Fruit fly (Drosophila melanogaster) whole organism, embryonic: Measurements from ENCODE around the gene Rcd5.

ENCODE experiments used
- CG10267 ChIP-seq: fragments of 200-800 bp; sonication (Bioruptor generic); optimal IDR thresholded peaks from 2 replicates; lab custom pipeline; 2018; ENCODE audit warnings: missing biosample characterization, mild to moderate bottlenecking, missing genetic modification characterization, moderate library complexity
- CG11093 ChIP-seq: fragments of 200-800 bp; sonication (Bioruptor generic); IDR thresholded peaks from 3 replicates; pipeline ENCODE4 v1.3.6; 2022; ENCODE audit warnings: missing biosample characterization, missing genetic modification characterization
- CG11504 ChIP-seq: fragments of 200-800 bp; sonication (Bioruptor generic); optimal IDR thresholded peaks from 3 replicates; lab custom pipeline; 2019; ENCODE audit warnings: missing biosample characterization, mild to moderate bottlenecking, missing genetic modification characterization, moderate library complexity
- CG13287 ChIP-seq: fragments of 200-800 bp; sonication (Bioruptor generic); IDR thresholded peaks from 2 replicates; pipeline ENCODE4 v1.3.6; 2022; ENCODE audit warnings: missing biosample characterization, missing genetic modification characterization; ENCODE audit not compliant: partially characterized antibody
- CG14014 ChIP-seq: fragments of 200-800 bp; sonication (Bioruptor generic); IDR thresholded peaks from 2 replicates; pipeline ENCODE4 v1.3.6; 2022; ENCODE audit warnings: missing biosample characterization, missing genetic modification characterization
- CG14050 ChIP-seq: fragments of 200-800 bp; sonication (Bioruptor generic); IDR thresholded peaks from 3 replicates; pipeline ENCODE4 v1.3.6; 2022; ENCODE audit warnings: missing biosample characterization, missing genetic modification characterization
- CG14441 ChIP-seq: fragments of 200-800 bp; sonication (Bioruptor generic); IDR thresholded peaks from 2 replicates; pipeline ENCODE4 v1.3.6; 2022; ENCODE audit warnings: missing biosample characterization, missing genetic modification characterization
- CG14860 ChIP-seq: fragments of 200-800 bp; sonication (Bioruptor generic); IDR thresholded peaks from 3 replicates; pipeline ENCODE4 v1.3.6; 2022; ENCODE audit warnings: missing biosample characterization, missing genetic modification characterization; ENCODE audit not compliant: partially characterized antibody
- CG17359 ChIP-seq: fragments of 200-800 bp; sonication (Bioruptor generic); optimal IDR thresholded peaks from 3 replicates; lab custom pipeline; 2018; ENCODE audit warnings: missing biosample characterization, mild to moderate bottlenecking, missing genetic modification characterization, moderate library complexity
- CG2120 ChIP-seq: fragments of 200-800 bp; sonication (Bioruptor generic); optimal IDR thresholded peaks from 3 replicates; lab custom pipeline; 2016; ENCODE audit warnings: missing biosample characterization, missing genetic modification characterization
- CG2712 ChIP-seq: fragments of 200-800 bp; optimal IDR thresholded peaks from 3 replicates; lab custom pipeline; 2019; ENCODE audit warnings: missing biosample characterization, mild to moderate bottlenecking, missing genetic modification characterization, moderate library complexity
- CG34224 ChIP-seq: fragments of 200-800 bp; sonication (Bioruptor generic); IDR thresholded peaks from 3 replicates; pipeline ENCODE4 v1.3.6; 2022; ENCODE audit warnings: missing biosample characterization, missing genetic modification characterization; ENCODE audit not compliant: partially characterized antibody
- CG4404 ChIP-seq: fragments of 200-800 bp; sonication (Bioruptor generic); IDR thresholded peaks from 2 replicates; pipeline ENCODE4 v1.3.6; 2022; ENCODE audit warnings: missing biosample characterization, missing genetic modification characterization
- CG7839 ChIP-seq: fragments of 200-800 bp; sonication (Bioruptor generic); optimal IDR thresholded peaks from 3 replicates; lab custom pipeline; 2018; ENCODE audit warnings: missing biosample characterization, mild to moderate bottlenecking, missing genetic modification characterization, moderate library complexity
- CG7963 ChIP-seq: fragments of 200-800 bp; sonication (Bioruptor generic); IDR thresholded peaks from 3 replicates; pipeline ENCODE4 v1.3.6; 2022; ENCODE audit warnings: missing biosample characterization, missing genetic modification characterization; ENCODE audit not compliant: partially characterized antibody
- CG9437 ChIP-seq: fragments of 200-800 bp; sonication (Bioruptor generic); optimal IDR thresholded peaks from 2 replicates; lab custom pipeline; 2018; ENCODE audit warnings: missing biosample characterization, mild to moderate bottlenecking, missing genetic modification characterization
- CG9609 ChIP-seq: fragments of 200-800 bp; sonication (Bioruptor generic); optimal IDR thresholded peaks from 3 replicates; lab custom pipeline; 2016; ENCODE audit warnings: missing biosample characterization, missing genetic modification characterization
- CoRest ChIP-seq: fragments of 200-800 bp; sonication (Bioruptor generic); optimal IDR thresholded peaks from 3 replicates; lab custom pipeline; 2018; ENCODE audit warnings: missing biosample characterization, mild to moderate bottlenecking, missing genetic modification characterization, moderate library complexity
- Dbx ChIP-seq: fragments of 200-800 bp; sonication (Bioruptor generic); IDR thresholded peaks from 3 replicates; pipeline ENCODE4 v1.3.6; 2022; ENCODE audit warnings: missing biosample characterization, missing genetic modification characterization
- E2f2 ChIP-seq: fragments of 200-800 bp; sonication (Bioruptor generic); IDR thresholded peaks from 2 replicates; pipeline ENCODE4 v1.3.6; 2022; ENCODE audit warnings: missing biosample characterization, missing genetic modification characterization
- Elba2 ChIP-seq: fragments of 200-800 bp; sonication (Bioruptor generic); optimal IDR thresholded peaks from 3 replicates; lab custom pipeline; 2016; ENCODE audit warnings: missing biosample characterization, missing genetic modification characterization
- Fer3 ChIP-seq: fragments of 200-800 bp; sonication (Bioruptor generic); optimal IDR thresholded peaks from 2 replicates; lab custom pipeline; 2018; ENCODE audit warnings: missing biosample characterization, mild to moderate bottlenecking, missing genetic modification characterization, moderate library complexity
- HHEX ChIP-seq: fragments of 200-800 bp; sonication (Bioruptor generic); optimal IDR thresholded peaks from 3 replicates; lab custom pipeline; 2017; ENCODE audit warnings: missing biosample characterization, mild to moderate bottlenecking, missing genetic modification characterization, missing genetic modification reagents
- Max ChIP-seq: fragments of 200-800 bp; sonication (Bioruptor generic); optimal IDR thresholded peaks from 2 replicates; lab custom pipeline; 2016; ENCODE audit warnings: missing biosample characterization, mild to moderate bottlenecking, missing genetic modification characterization
- Oaz ChIP-seq: fragments of 200-800 bp; sonication (Bioruptor generic); IDR thresholded peaks from 2 replicates; pipeline ENCODE4 v1.3.6; 2022; ENCODE audit warnings: missing biosample characterization, missing genetic modification characterization
- btn ChIP-seq: fragments of 200-800 bp; sonication (Bioruptor generic); optimal IDR thresholded peaks from 2 replicates; lab custom pipeline; 2016; ENCODE audit warnings: missing biosample characterization, missing genetic modification characterization
- chinmo ChIP-seq: fragments of 200-800 bp; sonication (Bioruptor generic); IDR thresholded peaks from 4 replicates; pipeline ENCODE4 v1.3.6; 2022; ENCODE audit warnings: missing biosample characterization, missing genetic modification characterization; ENCODE audit not compliant: partially characterized antibody
- dati ChIP-seq: fragments of 200-800 bp; sonication (Bioruptor generic); IDR thresholded peaks from 2 replicates; pipeline ENCODE4 v1.3.6; 2022; ENCODE audit warnings: missing biosample characterization, missing genetic modification characterization
- dimm ChIP-seq: fragments of 200-800 bp; sonication (Bioruptor generic); IDR thresholded peaks from 2 replicates; pipeline ENCODE4 v1.3.6; 2022; ENCODE audit warnings: missing biosample characterization, missing genetic modification characterization
- emc ChIP-seq: fragments of 200-800 bp; sonication (Bioruptor generic); optimal IDR thresholded peaks from 2 replicates; lab custom pipeline; 2016; ENCODE audit warnings: missing biosample characterization, missing genetic modification characterization
- gcm ChIP-seq: fragments of 200-800 bp; sonication (Bioruptor generic); optimal IDR thresholded peaks from 2 replicates; lab custom pipeline; 2019; ENCODE audit warnings: missing biosample characterization, mild to moderate bottlenecking, missing genetic modification characterization, moderate library complexity
- gcm2 ChIP-seq: fragments of 200-800 bp; sonication (Bioruptor generic); optimal IDR thresholded peaks from 2 replicates; lab custom pipeline; 2016; ENCODE audit warnings: missing biosample characterization, missing genetic modification characterization
- grau ChIP-seq: fragments of 200-800 bp; optimal IDR thresholded peaks from 3 replicates; lab custom pipeline; 2019; ENCODE audit warnings: missing biosample characterization, mild to moderate bottlenecking, missing genetic modification characterization, moderate library complexity
- jumu ChIP-seq: fragments of 200-800 bp; sonication (Bioruptor generic); optimal IDR thresholded peaks from 3 replicates; lab custom pipeline; 2016; ENCODE audit warnings: missing biosample characterization, missing genetic modification characterization
- kah ChIP-seq: fragments of 200-800 bp; sonication (Bioruptor generic); optimal IDR thresholded peaks from 2 replicates; lab custom pipeline; 2018; ENCODE audit warnings: missing biosample characterization, mild to moderate bottlenecking, missing genetic modification characterization
- lola ChIP-seq, 3 experiments: fragments of >200 bp in 2 of 3; fragments of 200-800 bp in 1 of 3; sonication (Bioruptor generic) in 1 of 3; optimal IDR thresholded peaks; 2 replicates each; lab custom pipeline; 2017 to 2019; ENCODE audit warnings: missing biosample characterization in 3 of 3, missing genetic modification characterization in 3 of 3, mild to moderate bottlenecking in 1 of 3, moderate library complexity in 1 of 3
- mam ChIP-seq: fragments of 200-800 bp; sonication (Bioruptor generic); optimal IDR thresholded peaks from 3 replicates; lab custom pipeline; 2016; ENCODE audit warnings: missing biosample characterization, missing genetic modification characterization
- mld ChIP-seq: fragments of 200-800 bp; sonication (Bioruptor generic); IDR thresholded peaks from 3 replicates; pipeline ENCODE4 v1.3.6; 2022; ENCODE audit warnings: missing biosample characterization, missing genetic modification characterization; ENCODE audit not compliant: partially characterized antibody
- nom ChIP-seq: fragments of 200-800 bp; sonication (Bioruptor generic); optimal IDR thresholded peaks from 2 replicates; lab custom pipeline; 2017; ENCODE audit warnings: missing biosample characterization, missing genetic modification characterization, mild to moderate bottlenecking, moderate library complexity, missing genetic modification reagents
- onecut ChIP-seq: fragments of 200-800 bp; sonication (Bioruptor generic); IDR thresholded peaks from 2 replicates; pipeline ENCODE4 v1.3.6; 2022; ENCODE audit warnings: missing biosample characterization, missing genetic modification characterization
- pho ChIP-seq: fragments of 200-800 bp; sonication (Bioruptor generic); optimal IDR thresholded peaks from 2 replicates; lab custom pipeline; 2016; ENCODE audit warnings: missing biosample characterization, missing genetic modification characterization
- phol ChIP-seq: fragments of 200-800 bp; sonication (Bioruptor generic); optimal IDR thresholded peaks from 3 replicates; lab custom pipeline; 2018; ENCODE audit warnings: missing biosample characterization, mild to moderate bottlenecking, missing genetic modification characterization, moderate library complexity
- ranshi ChIP-seq: fragments of 200-800 bp; sonication (Bioruptor generic); IDR thresholded peaks from 2 replicates; pipeline ENCODE4 v1.3.6; 2022; ENCODE audit warnings: missing biosample characterization, missing genetic modification characterization
- sr ChIP-seq: fragments of 200-800 bp; sonication (Bioruptor generic); IDR thresholded peaks from 3 replicates; pipeline ENCODE4 v1.3.6; 2022; ENCODE audit warnings: missing biosample characterization, missing genetic modification characterization
- toy ChIP-seq: fragments of 200-800 bp; sonication (Bioruptor generic); IDR thresholded peaks from 2 replicates; pipeline ENCODE4 v1.3.6; 2022; ENCODE audit warnings: missing biosample characterization, missing genetic modification characterization
- trh ChIP-seq: fragments of 200-800 bp; sonication (Bioruptor generic); optimal IDR thresholded peaks from 2 replicates; lab custom pipeline; 2016; ENCODE audit warnings: missing biosample characterization, missing genetic modification characterization
- tup ChIP-seq: fragments of 200-800 bp; sonication (Bioruptor generic); optimal IDR thresholded peaks from 2 replicates; lab custom pipeline; 2016; ENCODE audit warnings: missing biosample characterization, mild to moderate bottlenecking, missing genetic modification characterization, moderate library complexity
- usp ChIP-seq: fragments of >200 bp; optimal IDR thresholded peaks from 2 replicates; lab custom pipeline; 2017; ENCODE audit warnings: missing biosample characterization, missing genetic modification characterization
- wor ChIP-seq: fragments of 200-800 bp; sonication (Bioruptor generic); IDR thresholded peaks from 2 replicates; pipeline ENCODE4 v1.3.6; 2022; ENCODE audit warnings: missing biosample characterization, missing genetic modification characterization
- yki ChIP-seq: fragments of >200 bp; optimal IDR thresholded peaks from 3 replicates; lab custom pipeline; 2018

The Rcd5 gene

dm6 chr3L:4018228-4018928 is 22.0 kb upstream of the Rcd5 start, which contains the start of gene FoxL1 (continued):
- TF ChIP-seq emc (GFP tag; lab: Kevin White, UChicago) = no peak
- peak; percentile 31 for TF ChIP-seq phol (tag; lab: Kevin White, UChicago)
- TF ChIP-seq CG14860 = no peak
- no peak for TF ChIP-seq ranshi (GFP tag; lab: Robert Waterston, UW)
- TF ChIP-seq Fer3 (tag; lab: Kevin White, UChicago) = no peak
- peak; percentile 54 for TF ChIP-seq CG2712 (tag; lab: Kevin White, UChicago)
- no peak for TF ChIP-seq CG10267 (tag; lab: Kevin White, UChicago)
- no peak for TF ChIP-seq gcm2 (GFP tag; lab: Kevin White, UChicago)
- peak in 1 of 3 experiments; percentile 21 for TF ChIP-seq lola (GFP tag; optimal IDR thresholded peaks at IDR 0.05; lab: Kevin White, UChicago)
- TF ChIP-seq CG4404 (GFP tag; lab: Robert Waterston, UW) = no peak
- no peak for TF ChIP-seq CG17359 (tag; lab: Kevin White, UChicago)
- TF ChIP-seq dati (GFP tag; lab: Robert Waterston, UW) = no peak
- TF ChIP-seq nom = no peak
- no peak for TF ChIP-seq CG14014
- TF ChIP-seq CG11093 = no peak
- TF ChIP-seq jumu (GFP tag; lab: Kevin White, UChicago) = no peak
- TF ChIP-seq CG14441 (GFP tag; lab: Robert Waterston, UW) = no peak
- no peak for TF ChIP-seq CG2120 (GFP tag; lab: Kevin White, UChicago)
- TF ChIP-seq Dbx (GFP tag; lab: Robert Waterston, UW) = no peak
- no peak for TF ChIP-seq mam
- no peak for TF ChIP-seq yki (lab: Kevin White, UChicago)
- TF ChIP-seq CG9609 = no peak
- TF ChIP-seq CG11504 (tag; lab: Kevin White, UChicago) = peak; percentile 33
- TF ChIP-seq pho (GFP tag; lab: Kevin White, UChicago) = no peak
- TF ChIP-seq btn (GFP tag; lab: Kevin White, UChicago) = no peak
- no peak for TF ChIP-seq Max (GFP tag; lab: Kevin White, UChicago)
- no peak for TF ChIP-seq CG34224 (GFP tag; lab: Robert Waterston, UW)
- TF ChIP-seq grau (tag; lab: Kevin White, UChicago) = peak; percentile 37
- no peak for TF ChIP-seq kah (GFP tag; lab: Kevin White, UChicago)
- TF ChIP-seq HHEX = no peak
- no peak for TF ChIP-seq CG7963 (GFP tag; lab: Robert Waterston, UW)
- TF ChIP-seq CG7839 = peak; percentile 2
- no peak for TF ChIP-seq wor (GFP tag; lab: Robert Waterston, UW)
- TF ChIP-seq toy (GFP tag; lab: Robert Waterston, UW) = no peak
- TF ChIP-seq Oaz (GFP tag; lab: Robert Waterston, UW) = no peak
- no peak for TF ChIP-seq chinmo (GFP tag; lab: Robert Waterston, UW)
- no peak for TF ChIP-seq Elba2 (GFP tag; lab: Kevin White, UChicago)
- no peak for TF ChIP-seq onecut (GFP tag; lab: Robert Waterston, UW)
- no peak for TF ChIP-seq E2f2 (GFP tag; lab: Robert Waterston, UW)
- TF ChIP-seq sr (GFP tag; lab: Robert Waterston, UW) = no peak
- no peak for TF ChIP-seq usp (GFP tag; lab: Kevin White, UChicago)
- TF ChIP-seq tup (GFP tag; lab: Kevin White, UChicago) = no peak
- no peak for TF ChIP-seq CG13287 (GFP tag; lab: Robert Waterston, UW)
- no peak for TF ChIP-seq CG9437 (GFP tag; lab: Kevin White, UChicago)
- TF ChIP-seq CoRest (tag; lab: Kevin White, UChicago) = peak; percentile 22
- no peak for TF ChIP-seq CG14050 (GFP tag; lab: Robert Waterston, UW)
- TF ChIP-seq gcm (GFP tag; lab: Kevin White, UChicago) = no peak
- no peak for TF ChIP-seq dimm (GFP tag; lab: Robert Waterston, UW)
- no peak for TF ChIP-seq trh (GFP tag; lab: Kevin White, UChicago)
- TF ChIP-seq mld (GFP tag; lab: Robert Waterston, UW) = no peak
